Worm (Caenorhabditis elegans): Measurements from ENCODE around the gene sra-36.

ce11 chrII:4579920-4580474 is 39.5 kb upstream of the sra-36 start:
- TF ChIP-seq unc-62 (GFP tag; optimal IDR thresholded peaks at IDR 0.05) (no peak), ceh-40 (GFP tag; IDR thresholded peaks at IDR 0.05) (no peak), F57C9.4 (tag; optimal IDR thresholded peaks at IDR 0.05) (no peak), madf-3 (GFP tag; IDR thresholded peaks at IDR 0.05) (no peak), lir-1 (GFP tag; conservative IDR thresholded peaks at IDR 0.05) (no peak), ZK185.1 (tag; optimal IDR thresholded peaks at IDR 0.05; ENCODE audit: poor library complexity, severe bottlenecking) (no peak), ama-1 (optimal IDR thresholded peaks at IDR 0.05) (no peak), ama-1 (GFP tag; optimal IDR thresholded peaks at IDR 0.05) (no peak), nfya-2 (GFP tag; IDR thresholded peaks at IDR 0.05) (no peak), Y79H2A.3 (GFP tag; conservative IDR thresholded peaks at IDR 0.05) (no peak), attf-3 (GFP tag; conservative IDR thresholded peaks at IDR 0.05) (no peak), pha-4 (tag; optimal IDR thresholded peaks at IDR 0.05) (no peak)
